Fruit fly (Drosophila melanogaster) S2 (cell line): ENCODE results near the gene CG43060.

Source experiments
- CG8478 ChIP-seq: fragments of >200 bp; optimal IDR thresholded peaks from 2 replicates; lab custom pipeline; 2018
- CTCF ChIP-seq, 2 experiments: fragments of >200 bp; optimal IDR thresholded peaks; 2 replicates each; lab custom pipeline; 2018

DNA sequence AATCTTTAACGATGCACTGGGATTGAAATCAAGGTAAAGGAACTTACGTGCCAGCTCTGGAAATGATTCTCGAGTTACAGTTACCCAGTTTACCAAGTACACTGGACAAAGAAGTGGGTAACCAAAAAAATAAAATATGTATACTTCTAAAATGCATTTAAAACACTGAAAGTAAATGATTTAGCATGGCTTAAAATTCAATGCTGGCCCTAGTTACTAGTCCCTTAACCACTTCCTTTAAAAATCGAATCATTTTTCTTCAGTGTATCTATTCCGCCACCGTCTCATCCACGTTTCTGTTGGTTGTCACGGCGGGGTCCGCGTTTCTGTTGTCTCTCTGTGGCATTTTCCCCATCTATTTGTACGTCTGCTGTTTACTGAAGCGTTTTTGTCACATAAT is 31.6 kb downstream of the CG43060 start:
- TF ChIP-seq CTCF (optimal IDR thresholded peaks at IDR 0.05; lab: Kevin White, UChicago): no peak
- no peak for TF ChIP-seq CG8478 (lab: Kevin White, UChicago)
